Worm (Caenorhabditis elegans) whole organism, L1 larva: ENCODE measurements around the gene Y22D7AL.11.

Source experiments
- aha-1 ChIP-seq: fragments of 150-350 bp; optimal IDR thresholded peaks from 2 replicates; lab custom pipeline; 2014; ENCODE audit warnings: missing biosample characterization, missing genetic modification characterization
- aly-2 ChIP-seq: fragments of 150-350 bp; optimal IDR thresholded peaks from 2 replicates; lab custom pipeline; 2014; ENCODE audit warnings: missing biosample characterization, missing genetic modification characterization
- ama-1 ChIP-seq: fragments of 150-350 bp; optimal IDR thresholded peaks from 2 replicates; lab custom pipeline; 2014
- nhr-90 ChIP-seq: sonication (generic microtip); optimal IDR thresholded peaks from 2 replicates; lab custom pipeline; 2016; ENCODE audit warnings: mild to moderate bottlenecking, missing genetic modification characterization, missing compliant biosample characterization; ENCODE audit not compliant: poor library complexity
- pag-3 ChIP-seq: sonication (generic microtip); optimal IDR thresholded peaks from 2 replicates; lab custom pipeline; 2017; ENCODE audit warnings: missing genetic modification characterization, mild to moderate bottlenecking, missing compliant biosample characterization, antibody characterized with exemption, borderline replicate concordance; ENCODE audit not compliant: insufficient read depth

ce11 chrIII:1676588-1676987 is 42.4 kb upstream of the Y22D7AL.11 start, which contains the start of gene Y22D7AR.6:
- TF ChIP-seq aly-2 (tag; lab: Kevin White, UChicago) (no peak), aha-1 (tag; lab: Kevin White, UChicago) (no peak), nhr-90 (tag; lab: Kevin White, UChicago) (no peak), ama-1 (lab: Kevin White, UChicago) (no peak), pag-3 (tag; lab: Kevin White, UChicago) (no peak)
